Worm (Caenorhabditis elegans) whole organism, young adult: ENCODE data around the gene R11D1.10.

ENCODE experiments used
- F10E7.11 ChIP-seq: sonication (generic microtip); optimal IDR thresholded peaks from 2 replicates; lab custom pipeline; 2017; ENCODE audit warnings: mild to moderate bottlenecking, missing genetic modification characterization, moderate library complexity, missing compliant biosample characterization
- F39B2.1 ChIP-seq: fragments of 200-800 bp; sonication (Bioruptor generic); IDR thresholded peaks from 2 replicates; pipeline ENCODE4 v1.3.6; 2022; ENCODE audit warnings: missing genetic modification reagents, missing genetic modification characterization, missing compliant biosample characterization
- F52B5.7 ChIP-seq: sonication (generic microtip); optimal IDR thresholded peaks from 2 replicates; lab custom pipeline; 2016; ENCODE audit warnings: mild to moderate bottlenecking, missing genetic modification characterization, missing compliant biosample characterization
- attf-3 ChIP-seq: fragments of 200-800 bp; sonication (Bioruptor generic); conservative IDR thresholded peaks from 2 replicates; pipeline ENCODE4 v1.3.6; 2022; ENCODE audit warnings: missing genetic modification reagents, missing genetic modification characterization, missing compliant biosample characterization
- ceh-100 ChIP-seq: fragments of 200-800 bp; sonication (Bioruptor generic); IDR thresholded peaks from 2 replicates; pipeline ENCODE4 v1.3.6; 2022; ENCODE audit warnings: missing genetic modification reagents, missing genetic modification characterization, missing compliant biosample characterization
- hmg-1.2 ChIP-seq: fragments of 200-800 bp; sonication (Bioruptor generic); IDR thresholded peaks from 2 replicates; pipeline ENCODE4 v1.3.6; 2022; ENCODE audit warnings: missing genetic modification reagents, missing genetic modification characterization, missing compliant biosample characterization
- lin-26 ChIP-seq: fragments of 200-800 bp; sonication (Bioruptor generic); IDR thresholded peaks from 2 replicates; pipeline ENCODE4 v1.3.6; 2022; ENCODE audit warnings: missing genetic modification reagents, missing genetic modification characterization, missing compliant biosample characterization
- nhr-90 ChIP-seq: sonication (generic microtip); optimal IDR thresholded peaks from 2 replicates; lab custom pipeline; 2016; ENCODE audit warnings: missing genotype, mild to moderate bottlenecking, missing genetic modification characterization, missing compliant biosample characterization
- pha-4 ChIP-seq: fragments of 150-350 bp; sonication (generic microtip); optimal IDR thresholded peaks from 2 replicates; lab custom pipeline; 2014; ENCODE audit warnings: missing biosample characterization, missing genetic modification reagents, missing genetic modification characterization

ce11 chrV:12718622-12719021 is 10.7 kb upstream of the R11D1.10 start, which contains the start of gene str-181:
- TF ChIP-seq nhr-90 (tag; lab: Kevin White, UChicago): no peak
- no peak for TF ChIP-seq F39B2.1 (GFP tag; lab: Robert Waterston, UW)
- no peak for TF ChIP-seq pha-4 (tag; lab: Kevin White, UChicago)
- TF ChIP-seq lin-26 (GFP tag; lab: Robert Waterston, UW): no peak
- no peak for TF ChIP-seq attf-3 (GFP tag; lab: Robert Waterston, UW)
- no peak for TF ChIP-seq F10E7.11
- TF ChIP-seq ceh-100 (GFP tag; lab: Robert Waterston, UW): no peak
- no peak for TF ChIP-seq F52B5.7 (tag; lab: Kevin White, UChicago)
- no peak for TF ChIP-seq hmg-1.2 (GFP tag; lab: Robert Waterston, UW)
